Fruit fly (Drosophila melanogaster) whole organism, embryonic: ENCODE results near the gene Mks1.

Experiments
- Abd-B ChIP-seq: fragments of 200-800 bp; sonication (Bioruptor generic); optimal IDR thresholded peaks from 2 replicates; lab custom pipeline; 2018; ENCODE audit warnings: missing biosample characterization, mild to moderate bottlenecking, missing genetic modification characterization, moderate library complexity
- Awh ChIP-seq: fragments of 200-800 bp; sonication (Bioruptor generic); IDR thresholded peaks from 2 replicates; pipeline ENCODE4, ENCODE4 v1.3.6; 2022; ENCODE audit warnings: missing biosample characterization, missing genetic modification characterization
- Blimp-1 ChIP-seq: fragments of 200-800 bp; sonication (Bioruptor generic); optimal IDR thresholded peaks from 3 replicates; lab custom pipeline; 2018; ENCODE audit warnings: missing biosample characterization, missing genetic modification characterization, mild to moderate bottlenecking, moderate library complexity, missing genetic modification reagents
- CG10543 ChIP-seq: fragments of 200-800 bp; sonication (Bioruptor generic); optimal IDR thresholded peaks from 3 replicates; lab custom pipeline; 2017; ENCODE audit warnings: missing biosample characterization, mild to moderate bottlenecking, missing genetic modification characterization, moderate library complexity
- CG11695 ChIP-seq: fragments of 200-800 bp; sonication (Bioruptor generic); IDR thresholded peaks from 3 replicates; pipeline ENCODE4 v1.3.6; 2022; ENCODE audit warnings: missing biosample characterization, missing genetic modification characterization
- CG14441 ChIP-seq: fragments of 200-800 bp; sonication (Bioruptor generic); IDR thresholded peaks from 2 replicates; pipeline ENCODE4 v1.3.6; 2022; ENCODE audit warnings: missing biosample characterization, missing genetic modification characterization
- CG14965 ChIP-seq: fragments of 200-800 bp; sonication (Bioruptor generic); optimal IDR thresholded peaks from 2 replicates; lab custom pipeline; 2016; ENCODE audit warnings: missing biosample characterization, missing genetic modification characterization, borderline replicate concordance
- CG15269 ChIP-seq: fragments of 200-800 bp; sonication (Bioruptor generic); optimal IDR thresholded peaks from 2 replicates; lab custom pipeline; 2018; ENCODE audit warnings: missing biosample characterization, mild to moderate bottlenecking, missing genetic modification characterization, moderate library complexity
- CG1647 ChIP-seq: fragments of 200-800 bp; sonication (Bioruptor generic); optimal IDR thresholded peaks from 3 replicates; lab custom pipeline; 2016; ENCODE audit warnings: missing biosample characterization, missing genetic modification characterization
- CG16863 ChIP-seq: fragments of 200-800 bp; sonication (Bioruptor generic); optimal IDR thresholded peaks from 3 replicates; lab custom pipeline; 2016; ENCODE audit warnings: missing biosample characterization, missing genetic modification characterization
- CG2199 ChIP-seq: fragments of 200-800 bp; sonication (Bioruptor generic); IDR thresholded peaks from 3 replicates; pipeline ENCODE4 v1.3.6; 2022; ENCODE audit warnings: missing biosample characterization, missing genetic modification characterization
- CG32532 ChIP-seq: fragments of 200-800 bp; sonication (Bioruptor generic); IDR thresholded peaks from 2 replicates; pipeline ENCODE4 v1.3.6; 2022; ENCODE audit warnings: missing biosample characterization, missing genetic modification characterization
- CG4424 ChIP-seq: fragments of 200-800 bp; sonication (Bioruptor generic); optimal IDR thresholded peaks from 3 replicates; lab custom pipeline; 2016; ENCODE audit warnings: missing biosample characterization, missing genetic modification characterization
- CG7839 ChIP-seq: fragments of 200-800 bp; sonication (Bioruptor generic); optimal IDR thresholded peaks from 3 replicates; lab custom pipeline; 2018; ENCODE audit warnings: missing biosample characterization, mild to moderate bottlenecking, missing genetic modification characterization, moderate library complexity
- Chrac-16 ChIP-seq: fragments of 200-800 bp; sonication (Bioruptor generic); optimal IDR thresholded peaks from 3 replicates; lab custom pipeline; 2016; ENCODE audit warnings: missing biosample characterization, missing genetic modification characterization
- CkIIα-i1 ChIP-seq: fragments of 200-800 bp; sonication (Bioruptor generic); IDR thresholded peaks from 2 replicates; pipeline ENCODE4 v1.3.6; 2022; ENCODE audit warnings: missing biosample characterization, missing genetic modification characterization
- Dip2 ChIP-seq: fragments of 200-800 bp; sonication (Bioruptor generic); IDR thresholded peaks from 2 replicates; pipeline ENCODE4 v1.3.6; 2022; ENCODE audit warnings: missing biosample characterization, missing genetic modification characterization
- Gsc ChIP-seq: fragments of 200-800 bp; sonication (Bioruptor generic); IDR thresholded peaks from 2 replicates; pipeline ENCODE4 v1.3.6; 2022; ENCODE audit warnings: missing biosample characterization, missing genetic modification characterization
- Mes4 ChIP-seq: fragments of 200-800 bp; sonication (Bioruptor generic); optimal IDR thresholded peaks from 2 replicates; lab custom pipeline; 2016; ENCODE audit warnings: missing biosample characterization, missing genetic modification characterization
- NFAT ChIP-seq: fragments of 200-800 bp; sonication (Bioruptor generic); IDR thresholded peaks from 2 replicates; pipeline ENCODE4 v1.3.6; 2022; ENCODE audit warnings: missing biosample characterization, missing genetic modification characterization
- Opbp ChIP-seq: fragments of 200-800 bp; sonication (Bioruptor generic); IDR thresholded peaks from 3 replicates; pipeline ENCODE4 v1.3.6; 2022; ENCODE audit warnings: missing biosample characterization, missing genetic modification characterization; ENCODE audit not compliant: partially characterized antibody
- PHDP ChIP-seq: fragments of 200-800 bp; sonication (Bioruptor generic); optimal IDR thresholded peaks from 3 replicates; lab custom pipeline; 2018; ENCODE audit warnings: missing biosample characterization, mild to moderate bottlenecking, missing genetic modification characterization, moderate library complexity
- Side ChIP-seq: fragments of 200-800 bp; sonication (Bioruptor generic); optimal IDR thresholded peaks from 2 replicates; lab custom pipeline; 2016; ENCODE audit warnings: missing biosample characterization, missing genetic modification characterization
- Sox102F ChIP-seq: fragments of 200-800 bp; sonication (Bioruptor generic); optimal IDR thresholded peaks from 2 replicates; lab custom pipeline; 2018; ENCODE audit warnings: missing biosample characterization, mild to moderate bottlenecking, missing genetic modification characterization, moderate library complexity
- br ChIP-seq: fragments of >200 bp; optimal IDR thresholded peaks from 2 replicates; lab custom pipeline; 2017
- cad ChIP-seq: fragments of >200 bp; optimal IDR thresholded peaks from 2 replicates; lab custom pipeline; 2017; ENCODE audit warnings: missing biosample characterization, missing genetic modification characterization
- ftz-f1 ChIP-seq: fragments of 200-800 bp; sonication (Bioruptor generic); optimal IDR thresholded peaks from 2 replicates; lab custom pipeline; 2016; ENCODE audit warnings: missing biosample characterization, missing genetic modification characterization
- gsb-n ChIP-seq: fragments of 200-800 bp; sonication (Bioruptor generic); optimal IDR thresholded peaks from 3 replicates; lab custom pipeline; 2018; ENCODE audit warnings: missing biosample characterization, mild to moderate bottlenecking, missing genetic modification characterization
- hb ChIP-seq: fragments of 200-800 bp; sonication (Bioruptor generic); IDR thresholded peaks from 3 replicates; pipeline ENCODE4 v1.3.6; 2022; ENCODE audit warnings: missing biosample characterization, missing genetic modification characterization; ENCODE audit not compliant: partially characterized antibody
- lilli ChIP-seq: fragments of 200-800 bp; sonication (Bioruptor generic); optimal IDR thresholded peaks from 3 replicates; lab custom pipeline; 2016; ENCODE audit warnings: missing biosample characterization, missing genetic modification characterization
- oc ChIP-seq: fragments of 200-800 bp; sonication (Bioruptor generic); optimal IDR thresholded peaks from 2 replicates; lab custom pipeline; 2018; ENCODE audit warnings: missing biosample characterization, mild to moderate bottlenecking, missing genetic modification characterization, moderate library complexity
- pfk ChIP-seq: fragments of 200-800 bp; sonication (Bioruptor generic); optimal IDR thresholded peaks from 2 replicates; lab custom pipeline; 2018; ENCODE audit warnings: missing biosample characterization, mild to moderate bottlenecking, missing genetic modification characterization, moderate library complexity
- pnt ChIP-seq: fragments of 200-800 bp; sonication (Bioruptor generic); optimal IDR thresholded peaks from 3 replicates; lab custom pipeline; 2016; ENCODE audit warnings: missing biosample characterization, missing genetic modification characterization
- sc ChIP-seq, 3 experiments: fragments of >200 bp in 2 of 3; fragments of 200-800 bp in 1 of 3; sonication (Bioruptor generic) in 1 of 3; optimal IDR thresholded peaks; 2 replicates in 2 of 3; 3 replicates in 1 of 3; lab custom pipeline; 2017; ENCODE audit warnings: mild to moderate bottlenecking in 1 of 3, missing biosample characterization in 1 of 3, missing genetic modification characterization in 1 of 3, missing genetic modification reagents in 1 of 3
- so ChIP-seq: fragments of 200-800 bp; sonication (Bioruptor generic); IDR thresholded peaks from 3 replicates; pipeline ENCODE4 v1.3.6; 2022; ENCODE audit warnings: missing biosample characterization, missing genetic modification characterization
- vvl ChIP-seq: fragments of 200-800 bp; sonication (Bioruptor generic); IDR thresholded peaks from 2 replicates; pipeline ENCODE4 v1.3.6; 2022; ENCODE audit warnings: missing biosample characterization, missing genetic modification characterization
- z ChIP-seq: fragments of 200-800 bp; sonication (Bioruptor generic); IDR thresholded peaks from 3 replicates; pipeline ENCODE4 v1.3.6; 2022; ENCODE audit warnings: missing biosample characterization, missing genetic modification characterization

The Mks1 gene

dm6 chrX:12462936-12463558, 33.4 kb downstream of the Mks1 start, which contains the start of the genes Rab40 and CG42258 (continued):
- TF ChIP-seq Sox102F (GFP tag; lab: Kevin White, UChicago) (peak; percentile 43), CkIIα-i1 (GFP tag; lab: Robert Waterston, UW) (no peak), NFAT (GFP tag; lab: Robert Waterston, UW) (peak; percentile 45), CG10543 (GFP tag; lab: Kevin White, UChicago) (peak; percentile 49), Chrac-16 (GFP tag; lab: Kevin White, UChicago) (peak; percentile 55), ftz-f1 (no peak), Mes4 (GFP tag; lab: Kevin White, UChicago) (no peak), so (GFP tag; lab: Robert Waterston, UW) (no peak), CG14965 (GFP tag; lab: Kevin White, UChicago) (no peak), CG14441 (GFP tag; lab: Robert Waterston, UW) (peak; percentile 21; the same call in 1 of the 2 replicates), CG15269 (peak; percentile 35), Abd-B (GFP tag; lab: Kevin White, UChicago) (peak; percentile 41), pfk (GFP tag; lab: Kevin White, UChicago) (peak; percentile 13), sc (optimal IDR thresholded peaks at IDR 0.05; lab: Kevin White, UChicago) (no peak), sc (GFP tag; optimal IDR thresholded peaks at IDR 0.05; lab: Kevin White, UChicago) (no peak), CG4424 (peak; percentile 61), CG2199 (GFP tag; lab: Robert Waterston, UW) (no peak), CG7839 (tag; lab: Kevin White, UChicago) (peak; percentile 36), z (GFP tag; lab: Robert Waterston, UW) (no peak), lilli (GFP tag; lab: Kevin White, UChicago) (peak; percentile 69), cad (no peak), PHDP (tag; lab: Kevin White, UChicago) (no peak), Side (GFP tag; lab: Kevin White, UChicago) (peak; percentile 16), pnt (GFP tag; lab: Kevin White, UChicago) (no peak), CG16863 (GFP tag; lab: Kevin White, UChicago) (peak; percentile 24)

- TF ChIP-seq CG11695 (peak; percentile 66; the same call in 1 of the 3 replicates), Opbp (no peak)
These were observed 34.2 kb downstream of the Mks1 start for dm6 chrX:12462216-12462615.

- TF ChIP-seq hb (GFP tag; lab: Robert Waterston, UW): no peak
- TF ChIP-seq gsb-n (tag; lab: Kevin White, UChicago): no peak
- TF ChIP-seq Gsc (GFP tag; lab: Robert Waterston, UW): no peak
- TF ChIP-seq Awh (GFP tag; lab: Robert Waterston, UW): peak; percentile 81
- TF ChIP-seq CG1647 (GFP tag; lab: Kevin White, UChicago): no peak
- TF ChIP-seq Dip2 (GFP tag; lab: Robert Waterston, UW): no peak
- peak; percentile 17; the same call in 1 of the 2 replicates for TF ChIP-seq vvl (GFP tag; lab: Robert Waterston, UW)
- peak; percentile 81 for TF ChIP-seq oc (tag; lab: Kevin White, UChicago)
- TF ChIP-seq br (lab: Kevin White, UChicago): no peak
- TF ChIP-seq Blimp-1 (GFP tag; lab: Kevin White, UChicago): peak; percentile 13
- no peak for TF ChIP-seq CG32532 (GFP tag; lab: Robert Waterston, UW)
These were observed 38.6 kb downstream of the Mks1 start, which contains the start of gene CG15731 for dm6 chrX:12457713-12458233. Gene CG15731, minus strand, starts transcription at chrX:12457763.
